Worm (Caenorhabditis elegans): ENCODE results near the gene tag-89.

DNA sequence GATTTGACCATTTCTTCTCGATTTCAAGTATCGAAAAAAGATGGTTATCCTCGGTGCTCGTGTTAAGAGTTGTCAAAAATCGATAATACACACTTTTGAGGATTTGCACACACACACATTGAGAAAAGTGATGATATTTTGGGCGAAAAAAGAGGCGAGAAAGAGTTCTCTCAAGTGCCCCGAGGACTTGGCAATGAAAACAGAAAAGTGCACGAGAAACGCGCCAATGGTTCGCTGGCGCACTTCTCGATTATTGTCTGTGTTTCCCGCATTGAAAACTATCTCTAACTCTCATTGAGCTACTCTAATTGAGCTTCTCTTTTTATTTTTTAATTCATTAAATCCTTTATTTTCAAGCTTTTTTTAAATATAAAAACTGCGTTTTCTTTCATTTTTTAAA is 39.4 kb downstream of the tag-89 start:
- TF ChIP-seq egl-27 (tag; optimal IDR thresholded peaks at IDR 0.05) (peak; percentile 44), unc-62 (GFP tag; optimal IDR thresholded peaks at IDR 0.05) (no peak), mab-5 (tag; optimal IDR thresholded peaks at IDR 0.05) (peak; percentile 49), nhr-6 (tag; optimal IDR thresholded peaks at IDR 0.05) (no peak), nhr-11 (tag; optimal IDR thresholded peaks at IDR 0.05) (no peak), nhr-25 (tag; optimal IDR thresholded peaks at IDR 0.05) (no peak), dmd-4 (tag; optimal IDR thresholded peaks at IDR 0.05) (no peak), ztf-11 (tag; optimal IDR thresholded peaks at IDR 0.05) (no peak), lin-13 (GFP tag; optimal IDR thresholded peaks at IDR 0.05) (peak; percentile 63), F13H6.1 (tag; optimal IDR thresholded peaks at IDR 0.05) (peak; percentile 82), ceh-82 (tag; optimal IDR thresholded peaks at IDR 0.05) (no peak), ztf-4 (tag; optimal IDR thresholded peaks at IDR 0.05) (peak; percentile 55)
